Worm (Caenorhabditis elegans) whole organism, young adult: ENCODE measurements around the gene cest-26.
A peak's percentile ranks its signal among the peaks of the same experiment; 100 is the strongest.

Experiments
- F22D6.2 ChIP-seq: sonication (generic microtip); optimal IDR thresholded peaks from 2 replicates; lab custom pipeline; 2016; ENCODE audit warnings: mild to moderate bottlenecking, missing genetic modification characterization, missing compliant biosample characterization
- F33H1.4 ChIP-seq: fragments of 200-800 bp; sonication (Bioruptor generic); IDR thresholded peaks from 2 replicates; pipeline ENCODE4 v1.3.6; 2022; ENCODE audit warnings: missing genetic modification reagents, missing genetic modification characterization, missing compliant biosample characterization
- F49E8.2 ChIP-seq: sonication (generic microtip); optimal IDR thresholded peaks from 3 replicates; lab custom pipeline; 2017; ENCODE audit warnings: missing genetic modification characterization, mild to moderate bottlenecking, missing compliant biosample characterization, antibody characterized with exemption, moderate library complexity; ENCODE audit not compliant: insufficient read depth
- Y53F4B.3 ChIP-seq: fragments of 200-800 bp; sonication (Bioruptor generic); IDR thresholded peaks from 2 replicates; pipeline ENCODE4 v1.3.6; 2022; ENCODE audit warnings: missing genetic modification reagents, missing genetic modification characterization, missing compliant biosample characterization
- Y53G8AR.9 ChIP-seq: fragments of 200-800 bp; sonication (Bioruptor generic); conservative IDR thresholded peaks from 2 replicates; pipeline ENCODE4 v1.3.6; 2022; ENCODE audit warnings: missing genetic modification reagents, missing genetic modification characterization, missing compliant biosample characterization
- Y95B8A.8 ChIP-seq: fragments of 200-800 bp; sonication (Bioruptor generic); IDR thresholded peaks from 2 replicates; pipeline ENCODE4 v1.3.6; 2022; ENCODE audit warnings: missing genetic modification reagents, missing genetic modification characterization, missing compliant biosample characterization
- ama-1 ChIP-seq, 3 experiments: fragments of 150-350 bp in 1 of 3; sonication (generic microtip) in 2 of 3; optimal IDR thresholded peaks; 2 replicates each; lab custom pipeline; 2014 to 2018; ENCODE audit warnings: missing biosample characterization in 2 of 3, missing genetic modification characterization in 2 of 3, missing genetic modification reagents in 2 of 3
- aptf-2 ChIP-seq: fragments of 200-800 bp; sonication (Bioruptor generic); conservative IDR thresholded peaks from 2 replicates; pipeline ENCODE4 v1.3.6; 2022; ENCODE audit warnings: missing genetic modification reagents, missing genetic modification characterization, missing compliant biosample characterization
- atf-7 ChIP-seq: sonication (generic microtip); optimal IDR thresholded peaks from 2 replicates; lab custom pipeline; 2017; ENCODE audit warnings: mild to moderate bottlenecking, missing genetic modification characterization, missing compliant biosample characterization
- cebp-1 ChIP-seq, 2 experiments: fragments of 200-800 bp in 1 of 2; sonication (Bioruptor generic) in 1 of 2; sonication (generic microtip) in 1 of 2; IDR thresholded peaks in 1 of 2; optimal IDR thresholded peaks in 1 of 2; 2 replicates each; pipeline versions ENCODE4 v1.3.6 to Lab custom; 2017 to 2022; ENCODE audit warnings: missing compliant biosample characterization in 2 of 2, missing genetic modification characterization in 2 of 2, mild to moderate bottlenecking in 1 of 2, missing genetic modification reagents in 1 of 2, moderate library complexity in 1 of 2
- ceh-27 ChIP-seq: fragments of 200-800 bp; sonication (Bioruptor generic); optimal IDR thresholded peaks from 2 replicates; lab custom pipeline; 2018; ENCODE audit warnings: mild to moderate bottlenecking, missing genetic modification characterization, moderate library complexity, missing compliant biosample characterization
- ceh-40 ChIP-seq: fragments of 200-800 bp; sonication (Bioruptor generic); IDR thresholded peaks from 2 replicates; pipeline ENCODE4 v1.3.6; 2022; ENCODE audit warnings: missing genetic modification characterization, missing compliant biosample characterization
- ceh-79 ChIP-seq: sonication (generic microtip); optimal IDR thresholded peaks from 2 replicates; lab custom pipeline; 2017; ENCODE audit warnings: mild to moderate bottlenecking, missing genetic modification characterization, missing compliant biosample characterization
- dox-1 ChIP-seq: fragments of 200-800 bp; sonication (Bioruptor generic); IDR thresholded peaks from 2 replicates; pipeline ENCODE4 v1.3.6; 2022; ENCODE audit warnings: missing genetic modification reagents, missing genetic modification characterization, missing compliant biosample characterization
- dpl-1 ChIP-seq: fragments of 150-350 bp; optimal IDR thresholded peaks from 2 replicates; lab custom pipeline; 2014; ENCODE audit warnings: missing biosample characterization, missing genetic modification reagents, missing genetic modification characterization
- efl-1 ChIP-seq: fragments of 150-350 bp; optimal IDR thresholded peaks from 2 replicates; lab custom pipeline; 2014; ENCODE audit warnings: missing biosample characterization, missing genetic modification reagents, missing genetic modification characterization
- ets-4 ChIP-seq: fragments of 200-800 bp; sonication (Bioruptor generic); optimal IDR thresholded peaks from 2 replicates; lab custom pipeline; 2018; ENCODE audit warnings: mild to moderate bottlenecking, missing genetic modification characterization, missing compliant biosample characterization
- fkh-3 ChIP-seq: sonication (generic microtip); optimal IDR thresholded peaks from 2 replicates; lab custom pipeline; 2016; ENCODE audit warnings: mild to moderate bottlenecking, missing genetic modification characterization, missing compliant biosample characterization
- gei-17 ChIP-seq: fragments of 200-800 bp; sonication (Bioruptor generic); optimal IDR thresholded peaks from 2 replicates; lab custom pipeline; 2018; ENCODE audit warnings: mild to moderate bottlenecking, missing genetic modification characterization, missing compliant biosample characterization
- hmg-20 ChIP-seq: fragments of 200-800 bp; sonication (Bioruptor generic); IDR thresholded peaks from 2 replicates; pipeline ENCODE4 v1.3.6; 2022; ENCODE audit warnings: missing genetic modification reagents, missing genetic modification characterization, missing compliant biosample characterization
- hrde-1 ChIP-seq: sonication (generic microtip); optimal IDR thresholded peaks from 2 replicates; lab custom pipeline; 2016; ENCODE audit warnings: missing genetic modification characterization, mild to moderate bottlenecking, missing compliant biosample characterization, moderate library complexity, missing genotype, missing genetic modification reagents, borderline replicate concordance
- lag-1 ChIP-seq: fragments of 200-800 bp; sonication (Bioruptor generic); IDR thresholded peaks from 2 replicates; pipeline ENCODE4 v1.3.6; 2022; ENCODE audit warnings: missing genetic modification reagents, missing genetic modification characterization, missing compliant biosample characterization
- let-607 ChIP-seq, 2 experiments: fragments of 200-800 bp in 1 of 2; sonication (Bioruptor generic) in 1 of 2; sonication (generic microtip) in 1 of 2; optimal IDR thresholded peaks; 2 replicates each; lab custom pipeline; 2016 to 2018; ENCODE audit warnings: mild to moderate bottlenecking in 2 of 2, missing compliant biosample characterization in 2 of 2, missing genetic modification characterization in 2 of 2, moderate library complexity in 2 of 2, missing genotype in 1 of 2
- lin-26 ChIP-seq: fragments of 200-800 bp; sonication (Bioruptor generic); IDR thresholded peaks from 2 replicates; pipeline ENCODE4 v1.3.6; 2022; ENCODE audit warnings: missing genetic modification reagents, missing genetic modification characterization, missing compliant biosample characterization
- lin-54 ChIP-seq: fragments of 200-800 bp; sonication (Bioruptor generic); optimal IDR thresholded peaks from 2 replicates; lab custom pipeline; 2018; ENCODE audit warnings: mild to moderate bottlenecking, missing genetic modification characterization, missing compliant biosample characterization
- lir-1 ChIP-seq: fragments of 200-800 bp; sonication (Bioruptor generic); conservative IDR thresholded peaks from 2 replicates; pipeline ENCODE4 v1.3.6; 2022; ENCODE audit warnings: missing genetic modification reagents, missing genetic modification characterization, missing compliant biosample characterization
- lsy-27 ChIP-seq: sonication (generic microtip); optimal IDR thresholded peaks from 2 replicates; lab custom pipeline; 2017; ENCODE audit warnings: missing genetic modification characterization, mild to moderate bottlenecking, missing compliant biosample characterization, antibody characterized with exemption, missing genotype, borderline replicate concordance; ENCODE audit not compliant: insufficient read depth
- madf-8 ChIP-seq: fragments of 200-800 bp; sonication (Bioruptor generic); conservative IDR thresholded peaks from 2 replicates; pipeline ENCODE4 v1.3.6; 2022; ENCODE audit warnings: missing genetic modification reagents, missing genetic modification characterization, missing compliant biosample characterization
- mel-28 ChIP-seq: sonication (generic microtip); optimal IDR thresholded peaks from 2 replicates; lab custom pipeline; 2016; ENCODE audit warnings: borderline replicate concordance, mild to moderate bottlenecking, missing genetic modification characterization, missing compliant biosample characterization
- nhr-80 ChIP-seq: sonication (generic microtip); optimal IDR thresholded peaks from 2 replicates; lab custom pipeline; 2016; ENCODE audit warnings: missing genetic modification characterization, missing compliant biosample characterization
- nhr-90 ChIP-seq: sonication (generic microtip); optimal IDR thresholded peaks from 2 replicates; lab custom pipeline; 2016; ENCODE audit warnings: missing genotype, mild to moderate bottlenecking, missing genetic modification characterization, missing compliant biosample characterization
- sdz-38 ChIP-seq: sonication (generic microtip); optimal IDR thresholded peaks from 2 replicates; lab custom pipeline; 2016; ENCODE audit warnings: missing genotype, missing genetic modification characterization, missing compliant biosample characterization
- sea-2 ChIP-seq: fragments of 200-800 bp; sonication (Bioruptor generic); IDR thresholded peaks from 2 replicates; pipeline ENCODE4 v1.3.6; 2022; ENCODE audit warnings: missing genetic modification characterization, missing compliant biosample characterization
- snpc-1.3 ChIP-seq: sonication (generic microtip); optimal IDR thresholded peaks from 2 replicates; lab custom pipeline; 2017; ENCODE audit warnings: missing genetic modification characterization, mild to moderate bottlenecking, missing compliant biosample characterization, antibody characterized with exemption, moderate library complexity, missing genotype, missing genetic modification reagents; ENCODE audit not compliant: insufficient read depth
- snpc-4 ChIP-seq, 5 experiments: fragments of 150-350 bp in 1 of 5; sonication (generic microtip) in 4 of 5; optimal IDR thresholded peaks; 2 replicates each; lab custom pipeline; 2014 to 2018; ENCODE audit warnings: missing genetic modification characterization in 5 of 5, missing biosample characterization in 3 of 5, antibody characterized with exemption in 2 of 5, mild to moderate bottlenecking in 2 of 5, missing compliant biosample characterization in 2 of 5, missing genotype in 2 of 5, moderate library complexity in 2 of 5, missing genetic modification reagents in 1 of 5
- tbx-9 ChIP-seq: sonication (generic microtip); optimal IDR thresholded peaks from 2 replicates; lab custom pipeline; 2016; ENCODE audit warnings: borderline replicate concordance, missing genetic modification characterization, inconsistent platforms, missing compliant biosample characterization
- tlf-1 ChIP-seq: fragments of 200-800 bp; sonication (Bioruptor generic); optimal IDR thresholded peaks from 2 replicates; lab custom pipeline; 2018; ENCODE audit warnings: mild to moderate bottlenecking, missing genetic modification characterization, missing compliant biosample characterization
- unc-130 ChIP-seq: sonication (generic microtip); optimal IDR thresholded peaks from 2 replicates; lab custom pipeline; 2016; ENCODE audit warnings: missing genetic modification reagents, missing genetic modification characterization, missing compliant biosample characterization
- unc-62 ChIP-seq: fragments of 150-350 bp; optimal IDR thresholded peaks from 2 replicates; lab custom pipeline; 2014; ENCODE audit warnings: missing biosample characterization, missing genetic modification reagents, missing genetic modification characterization
- zim-3 ChIP-seq: sonication (generic microtip); optimal IDR thresholded peaks from 2 replicates; lab custom pipeline; 2017; ENCODE audit warnings: mild to moderate bottlenecking, missing genetic modification characterization, moderate library complexity, missing compliant biosample characterization
- ztf-18 ChIP-seq: sonication (generic microtip); optimal IDR thresholded peaks from 2 replicates; lab custom pipeline; 2016; ENCODE audit warnings: missing genotype, mild to moderate bottlenecking, missing genetic modification characterization, missing compliant biosample characterization
- ztf-22 ChIP-seq: fragments of 200-800 bp; sonication (Bioruptor generic); optimal IDR thresholded peaks from 2 replicates; lab custom pipeline; 2018; ENCODE audit warnings: mild to moderate bottlenecking, missing genetic modification characterization, moderate library complexity, missing compliant biosample characterization
- ztf-25 ChIP-seq: fragments of 200-800 bp; sonication (Bioruptor generic); IDR thresholded peaks from 2 replicates; pipeline ENCODE4 v1.3.6; 2022; ENCODE audit warnings: missing genetic modification reagents, missing genetic modification characterization, missing compliant biosample characterization
- ztf-28 ChIP-seq: fragments of 200-800 bp; sonication (Bioruptor generic); IDR thresholded peaks from 2 replicates; pipeline ENCODE4 v1.3.6; 2022; ENCODE audit warnings: missing genetic modification reagents, missing genetic modification characterization, missing compliant biosample characterization
- ztf-3 ChIP-seq: fragments of 200-800 bp; sonication (Bioruptor generic); optimal IDR thresholded peaks from 2 replicates; lab custom pipeline; 2018; ENCODE audit warnings: mild to moderate bottlenecking, missing genetic modification characterization, missing compliant biosample characterization
- ztf-6 ChIP-seq: fragments of 200-800 bp; sonication (Bioruptor generic); IDR thresholded peaks from 2 replicates; pipeline ENCODE4 v1.3.6; 2022; ENCODE audit warnings: missing genetic modification reagents, missing genetic modification characterization, missing compliant biosample characterization

Gene cest-26

ce11 chrX:4453101-4453500 lies 15.6 kb upstream of the cest-26 start (continued):
- TF ChIP-seq aptf-2 (GFP tag; lab: Robert Waterston, UW) = no peak
- no peak for TF ChIP-seq atf-7 (tag; lab: Kevin White, UChicago)
- TF ChIP-seq ztf-6 (GFP tag; lab: Robert Waterston, UW) = no peak
- TF ChIP-seq tbx-9 = no peak
- no peak for TF ChIP-seq F33H1.4 (GFP tag; lab: Robert Waterston, UW)
- TF ChIP-seq ztf-3 (GFP tag; lab: Kevin White, UChicago) = no peak
- no peak for TF ChIP-seq F22D6.2 (tag; lab: Kevin White, UChicago)
- TF ChIP-seq ceh-27 = no peak
- TF ChIP-seq zim-3 (tag; lab: Kevin White, UChicago) = no peak
- no peak for TF ChIP-seq sea-2 (GFP tag; lab: Robert Waterston, UW)
- TF ChIP-seq mel-28 = no peak
- TF ChIP-seq cebp-1 (GFP tag; IDR thresholded peaks at IDR 0.05; lab: Robert Waterston, UW) = no peak
- TF ChIP-seq cebp-1 (tag; optimal IDR thresholded peaks at IDR 0.05; lab: Kevin White, UChicago) = no peak
- peak; percentile 88 for TF ChIP-seq lin-26 (GFP tag; lab: Robert Waterston, UW)
- TF ChIP-seq lsy-27 (tag; lab: Kevin White, UChicago) = no peak
- TF ChIP-seq lir-1 (GFP tag; lab: Robert Waterston, UW) = no peak
- peak; percentile 75; the same call in 1 of the 2 replicates for TF ChIP-seq ztf-25 (GFP tag; lab: Robert Waterston, UW)
- TF ChIP-seq unc-62 = no peak
- TF ChIP-seq fkh-3 (tag; lab: Kevin White, UChicago) = peak; percentile 16
- no peak for TF ChIP-seq ceh-79 (tag; lab: Kevin White, UChicago)
- TF ChIP-seq hrde-1 (tag; lab: Kevin White, UChicago) = no peak
- TF ChIP-seq lag-1 (GFP tag; lab: Robert Waterston, UW) = no peak
- TF ChIP-seq tlf-1 (GFP tag; lab: Kevin White, UChicago) = no peak
- no peak for TF ChIP-seq sdz-38 (tag; lab: Kevin White, UChicago)
- peak; percentile 54 for TF ChIP-seq snpc-4 (GFP tag; optimal IDR thresholded peaks at IDR 0.05; lab: Kevin White, UChicago)
- peak in 2 of 4 experiments; percentile 56 to 61 for TF ChIP-seq snpc-4 (tag; optimal IDR thresholded peaks at IDR 0.05; lab: Kevin White, UChicago)
- TF ChIP-seq efl-1 = no peak
- no peak for TF ChIP-seq madf-8 (GFP tag; lab: Robert Waterston, UW)
- no peak for TF ChIP-seq gei-17 (GFP tag; lab: Kevin White, UChicago)
- no peak for TF ChIP-seq ets-4 (GFP tag; lab: Kevin White, UChicago)
- 0 out of 2 replicates have a peak, but pooled peaks have one; percentile 12 for TF ChIP-seq hmg-20 (GFP tag; lab: Robert Waterston, UW)
- TF ChIP-seq F49E8.2 = peak; percentile 33
- no peak for TF ChIP-seq Y53F4B.3 (GFP tag; lab: Robert Waterston, UW)
- TF ChIP-seq ceh-40 (GFP tag; lab: Robert Waterston, UW) = 0 out of 2 replicates have a peak, but pooled peaks have one; percentile 17
- TF ChIP-seq Y53G8AR.9 (GFP tag; lab: Robert Waterston, UW) = no peak
- TF ChIP-seq unc-130 (GFP tag; lab: Kevin White, UChicago) = no peak
- TF ChIP-seq nhr-80 (tag; lab: Kevin White, UChicago) = peak; percentile 1
- TF ChIP-seq dox-1 (GFP tag; lab: Robert Waterston, UW) = peak; percentile 71
- peak; percentile 35 for TF ChIP-seq ztf-18 (tag; lab: Kevin White, UChicago)
- TF ChIP-seq ztf-28 (GFP tag; lab: Robert Waterston, UW) = 0 out of 2 replicates have a peak, but pooled peaks have one; percentile 8
- peak in 1 of 2 experiments; percentile 34 for TF ChIP-seq let-607 (tag; optimal IDR thresholded peaks at IDR 0.05; lab: Kevin White, UChicago)
- TF ChIP-seq snpc-1.3 (tag; lab: Kevin White, UChicago) = peak; percentile 86
- no peak for TF ChIP-seq ztf-22
- TF ChIP-seq ama-1 (optimal IDR thresholded peaks at IDR 0.05; lab: Kevin White, UChicago) = no peak
- peak in 1 of 2 experiments; percentile 35 for TF ChIP-seq ama-1 (GFP tag; optimal IDR thresholded peaks at IDR 0.05; lab: Kevin White, UChicago)
- no peak for TF ChIP-seq Y95B8A.8 (GFP tag; lab: Robert Waterston, UW)
- peak; percentile 67 for TF ChIP-seq nhr-90 (tag; lab: Kevin White, UChicago)
- no peak for TF ChIP-seq lin-54 (GFP tag; lab: Kevin White, UChicago)
- no peak for TF ChIP-seq dpl-1 (GFP tag; lab: Kevin White, UChicago)
